Fruit fly (Drosophila melanogaster): ENCODE measurements around the gene Npc2c.

The Npc2c gene

DNA sequence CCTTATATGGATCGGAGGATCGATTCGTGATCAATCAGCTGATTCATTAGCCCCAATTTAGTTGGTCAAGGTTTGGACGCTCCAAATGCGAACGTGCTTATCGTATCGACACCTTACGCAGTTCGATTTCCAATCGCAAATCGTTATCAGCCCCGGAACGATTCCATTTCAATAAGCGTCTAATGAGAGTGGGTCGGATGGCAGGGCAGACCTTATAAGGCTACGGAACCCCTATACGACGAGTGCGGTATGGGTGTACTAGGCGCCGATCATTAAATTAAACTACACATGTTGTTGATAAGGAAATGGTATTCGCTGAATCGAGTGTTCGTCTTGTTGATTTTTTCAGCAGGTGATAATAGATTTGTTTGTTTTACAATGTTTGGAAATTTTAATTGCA is 24.3 kb upstream of the Npc2c start (continued):
- TF ChIP-seq CG17912 (GFP tag; optimal IDR thresholded peaks at IDR 0.05), result no peak
- TF ChIP-seq Dbx (GFP tag; IDR thresholded peaks at IDR 0.05), result no peak
- no peak for TF ChIP-seq Neu2 (GFP tag; optimal IDR thresholded peaks at IDR 0.05; ENCODE audit: borderline replicate concordance)
- TF ChIP-seq Hand (GFP tag; optimal IDR thresholded peaks at IDR 0.05), result no peak
- no peak for TF ChIP-seq caup (GFP tag; optimal IDR thresholded peaks at IDR 0.05; ENCODE audit: severe bottlenecking)
- peak; percentile 37 for TF ChIP-seq Vsx1 (GFP tag; optimal IDR thresholded peaks at IDR 0.05)
- no peak for TF ChIP-seq ttk (GFP tag; IDR thresholded peaks at IDR 0.05)
- no peak for TF ChIP-seq Bdp1 (GFP tag; optimal IDR thresholded peaks at IDR 0.05)
- TF ChIP-seq CG17359 (tag; optimal IDR thresholded peaks at IDR 0.05), result no peak
- peak; percentile 14 for TF ChIP-seq CG12769 (tag; optimal IDR thresholded peaks at IDR 0.05)
- no peak for TF ChIP-seq CG30020 (tag; optimal IDR thresholded peaks at IDR 0.05)
- TF ChIP-seq Meics (GFP tag; optimal IDR thresholded peaks at IDR 0.05), result no peak
- TF ChIP-seq HmgD (GFP tag; optimal IDR thresholded peaks at IDR 0.05), result no peak
- no peak for TF ChIP-seq CG15011 (GFP tag; optimal IDR thresholded peaks at IDR 0.05)
- TF ChIP-seq rib (GFP tag; IDR thresholded peaks at IDR 0.05), result 0 out of 2 replicates have a peak, but pooled peaks have one; percentile 13
- TF ChIP-seq Gug (GFP tag; IDR thresholded peaks at IDR 0.05), result no peak
- TF ChIP-seq CG7745 (tag; optimal IDR thresholded peaks at IDR 0.05), result no peak
- peak; percentile 71 for TF ChIP-seq GATAe (GFP tag; conservative IDR thresholded peaks at IDR 0.05)
- TF ChIP-seq lola (GFP tag; optimal IDR thresholded peaks at IDR 0.05), result no peak
- no peak for TF ChIP-seq slou (GFP tag; optimal IDR thresholded peaks at IDR 0.05)
- no peak for TF ChIP-seq emc (GFP tag; optimal IDR thresholded peaks at IDR 0.05)
- TF ChIP-seq Pdp1 (GFP tag; optimal IDR thresholded peaks at IDR 0.05), result peak in 1 of 2 experiments; percentile 59
- no peak for TF ChIP-seq CG10431 (GFP tag; optimal IDR thresholded peaks at IDR 0.05)
- no peak for TF ChIP-seq CG2678 (tag; optimal IDR thresholded peaks at IDR 0.05)
- TF ChIP-seq oc (tag; optimal IDR thresholded peaks at IDR 0.05), result no peak
- no peak for TF ChIP-seq sens (GFP tag)
- no peak for TF ChIP-seq Xbp1 (GFP tag; optimal IDR thresholded peaks at IDR 0.05)
- TF ChIP-seq tin (GFP tag; optimal IDR thresholded peaks at IDR 0.05), result no peak
- peak; percentile 74 for TF ChIP-seq lab (GFP tag; optimal IDR thresholded peaks at IDR 0.05)
- TF ChIP-seq NC2α (GFP tag; optimal IDR thresholded peaks at IDR 0.05), result no peak
- TF ChIP-seq CG4820 (GFP tag; optimal IDR thresholded peaks at IDR 0.05), result no peak
- TF ChIP-seq insv (GFP tag; optimal IDR thresholded peaks at IDR 0.05), result no peak
- TF ChIP-seq CG12299 (tag; optimal IDR thresholded peaks at IDR 0.05), result no peak
- no peak for TF ChIP-seq CG2129 (GFP tag; IDR thresholded peaks at IDR 0.05; ENCODE audit: partially characterized antibody)
- no peak for TF ChIP-seq fd96Cb (tag; optimal IDR thresholded peaks at IDR 0.05)
- TF ChIP-seq CG9215 (GFP tag; IDR thresholded peaks at IDR 0.05), result no peak
- no peak for TF ChIP-seq CG7786 (GFP tag; optimal IDR thresholded peaks at IDR 0.05)
- no peak for TF ChIP-seq toy (GFP tag; IDR thresholded peaks at IDR 0.05)
- TF ChIP-seq Dfd (GFP tag; optimal IDR thresholded peaks at IDR 0.05), result no peak
- TF ChIP-seq Sry-β (GFP tag; optimal IDR thresholded peaks at IDR 0.05), result no peak
- no peak for TF ChIP-seq bab2 (GFP tag; optimal IDR thresholded peaks at IDR 0.05)
- TF ChIP-seq CG8944 (GFP tag; optimal IDR thresholded peaks at IDR 0.05), result no peak
- TF ChIP-seq CG11085 (GFP tag; IDR thresholded peaks at IDR 0.05), result no peak
- no peak for TF ChIP-seq cato (GFP tag; optimal IDR thresholded peaks at IDR 0.05; ENCODE audit: borderline replicate concordance)
- TF ChIP-seq Usf (GFP tag; optimal IDR thresholded peaks at IDR 0.05), result no peak
- TF ChIP-seq knrl (GFP tag; IDR thresholded peaks at IDR 0.05; ENCODE audit: partially characterized antibody), result no peak
- no peak for TF ChIP-seq Dp (GFP tag; optimal IDR thresholded peaks at IDR 0.05)
- no peak for TF ChIP-seq CG8765 (GFP tag; IDR thresholded peaks at IDR 0.05)
- no peak for TF ChIP-seq Hr3 (GFP tag; optimal IDR thresholded peaks at IDR 0.05)
- no peak for TF ChIP-seq CG31388 (GFP tag; optimal IDR thresholded peaks at IDR 0.05)
- TF ChIP-seq YL-1 (GFP tag; optimal IDR thresholded peaks at IDR 0.05), result no peak

Measured in whole organism, embryonic.